Worm (Caenorhabditis elegans) whole organism, young adult: ENCODE results near the gene T28C6.11.

ENCODE experiments used
- B0019.2 ChIP-seq: fragments of 200-800 bp; sonication (Bioruptor generic); conservative IDR thresholded peaks from 2 replicates; pipeline ENCODE4 v1.3.6; 2022; ENCODE audit warnings: missing genetic modification reagents, missing genetic modification characterization, missing compliant biosample characterization
- F23B12.7 ChIP-seq: sonication (generic microtip); optimal IDR thresholded peaks from 2 replicates; lab custom pipeline; 2017; ENCODE audit warnings: missing genetic modification characterization, mild to moderate bottlenecking, missing compliant biosample characterization, antibody characterized with exemption, moderate library complexity; ENCODE audit not compliant: insufficient read depth
- K12H6.12 ChIP-seq: fragments of 200-800 bp; sonication (Bioruptor generic); optimal IDR thresholded peaks from 2 replicates; lab custom pipeline; 2018; ENCODE audit warnings: mild to moderate bottlenecking, missing genetic modification characterization, missing compliant biosample characterization
- atf-7 ChIP-seq: sonication (generic microtip); optimal IDR thresholded peaks from 2 replicates; lab custom pipeline; 2017; ENCODE audit warnings: mild to moderate bottlenecking, missing genetic modification characterization, missing compliant biosample characterization
- hmg-1.2 ChIP-seq: fragments of 200-800 bp; sonication (Bioruptor generic); IDR thresholded peaks from 2 replicates; pipeline ENCODE4 v1.3.6; 2022; ENCODE audit warnings: missing genetic modification reagents, missing genetic modification characterization, missing compliant biosample characterization
- lag-1 ChIP-seq: fragments of 200-800 bp; sonication (Bioruptor generic); IDR thresholded peaks from 2 replicates; pipeline ENCODE4 v1.3.6; 2022; ENCODE audit warnings: missing genetic modification reagents, missing genetic modification characterization, missing compliant biosample characterization
- lsl-1 ChIP-seq: fragments of 200-800 bp; sonication (Bioruptor generic); optimal IDR thresholded peaks from 2 replicates; lab custom pipeline; 2018; ENCODE audit warnings: mild to moderate bottlenecking, missing genetic modification characterization, moderate library complexity, missing compliant biosample characterization
- mcd-1 ChIP-seq: fragments of 200-800 bp; sonication (Bioruptor generic); IDR thresholded peaks from 2 replicates; pipeline ENCODE4 v1.3.6; 2022; ENCODE audit warnings: missing genetic modification reagents, missing genetic modification characterization, missing compliant biosample characterization
- sdz-38 ChIP-seq: sonication (generic microtip); optimal IDR thresholded peaks from 2 replicates; lab custom pipeline; 2016; ENCODE audit warnings: missing genotype, missing genetic modification characterization, missing compliant biosample characterization
- sea-2 ChIP-seq: fragments of 200-800 bp; sonication (Bioruptor generic); IDR thresholded peaks from 2 replicates; pipeline ENCODE4 v1.3.6; 2022; ENCODE audit warnings: missing genetic modification characterization, missing compliant biosample characterization
- snpc-4 ChIP-seq, 5 experiments: fragments of 150-350 bp in 1 of 5; sonication (generic microtip) in 4 of 5; optimal IDR thresholded peaks; 2 replicates each; lab custom pipeline; 2014 to 2018; ENCODE audit warnings: missing genetic modification characterization in 5 of 5, missing biosample characterization in 3 of 5, antibody characterized with exemption in 2 of 5, mild to moderate bottlenecking in 2 of 5, missing compliant biosample characterization in 2 of 5, missing genotype in 2 of 5, moderate library complexity in 2 of 5, missing genetic modification reagents in 1 of 5
- unc-130 ChIP-seq: sonication (generic microtip); optimal IDR thresholded peaks from 2 replicates; lab custom pipeline; 2016; ENCODE audit warnings: missing genetic modification reagents, missing genetic modification characterization, missing compliant biosample characterization
- unc-62 ChIP-seq: fragments of 150-350 bp; optimal IDR thresholded peaks from 2 replicates; lab custom pipeline; 2014; ENCODE audit warnings: missing biosample characterization, missing genetic modification reagents, missing genetic modification characterization
- ztf-3 ChIP-seq: fragments of 200-800 bp; sonication (Bioruptor generic); optimal IDR thresholded peaks from 2 replicates; lab custom pipeline; 2018; ENCODE audit warnings: mild to moderate bottlenecking, missing genetic modification characterization, missing compliant biosample characterization

ce11 chrIV:8792808-8793207, 47.3 kb downstream of the T28C6.11 start, which contains the start of gene C33D9.3:
- TF ChIP-seq unc-62 (GFP tag; lab: Kevin White, UChicago), result no peak
- TF ChIP-seq unc-130 (GFP tag; lab: Kevin White, UChicago), result no peak
- no peak for TF ChIP-seq lag-1 (GFP tag; lab: Robert Waterston, UW)
- TF ChIP-seq sdz-38, result no peak
- TF ChIP-seq mcd-1 (GFP tag; lab: Robert Waterston, UW), result no peak
- no peak for TF ChIP-seq atf-7 (tag; lab: Kevin White, UChicago)
- TF ChIP-seq sea-2 (GFP tag; lab: Robert Waterston, UW), result no peak
- no peak for TF ChIP-seq F23B12.7
- no peak for TF ChIP-seq ztf-3
- no peak for TF ChIP-seq lsl-1 (GFP tag; lab: Kevin White, UChicago)
- no peak for TF ChIP-seq K12H6.12
- no peak for TF ChIP-seq B0019.2 (GFP tag; lab: Robert Waterston, UW)
- TF ChIP-seq hmg-1.2 (GFP tag; lab: Robert Waterston, UW), result no peak
- TF ChIP-seq snpc-4 (GFP tag; optimal IDR thresholded peaks at IDR 0.05; lab: Kevin White, UChicago), result no peak
- no peak for TF ChIP-seq snpc-4 (tag; optimal IDR thresholded peaks at IDR 0.05; lab: Kevin White, UChicago)
